Worm (Caenorhabditis elegans) whole organism, L2 larva: ENCODE results near the gene K07E1.1.

Experiments used
- elt-3 ChIP-seq: sonication (generic microtip); optimal IDR thresholded peaks from 2 replicates; lab custom pipeline; 2017; ENCODE audit warnings: missing biosample characterization, missing genetic modification characterization
- lin-11 ChIP-seq: fragments of 150-350 bp; sonication (generic microtip); optimal IDR thresholded peaks from 2 replicates; lab custom pipeline; 2014; ENCODE audit warnings: missing biosample characterization, missing genetic modification characterization, inconsistent platforms, mixed read lengths
- mab-5 ChIP-seq: fragments of 150-350 bp; optimal IDR thresholded peaks from 2 replicates; lab custom pipeline; 2014; ENCODE audit warnings: missing biosample characterization, missing genetic modification characterization
- unc-39 ChIP-seq: fragments of 150-350 bp; optimal IDR thresholded peaks from 2 replicates; lab custom pipeline; 2014; ENCODE audit warnings: missing biosample characterization, missing genetic modification characterization
- unc-55 ChIP-seq: fragments of 150-350 bp; sonication (generic microtip); optimal IDR thresholded peaks from 3 replicates; lab custom pipeline; 2014; ENCODE audit warnings: missing biosample characterization, missing genetic modification reagents, missing genetic modification characterization

ce11 chrII:4579920-4580474, 29.1 kb downstream of the K07E1.1 start:
- TF ChIP-seq unc-55 (GFP tag; lab: Kevin White, UChicago) = no peak
- no peak for TF ChIP-seq elt-3
- no peak for TF ChIP-seq lin-11 (tag; lab: Kevin White, UChicago)
- TF ChIP-seq unc-39 (tag; lab: Kevin White, UChicago) = no peak
- no peak for TF ChIP-seq mab-5 (tag; lab: Kevin White, UChicago)
